Fruit fly (Drosophila melanogaster) whole organism, wandering third instar larva: ENCODE results near the gene nmo.

Experiments
- Abd-B ChIP-seq: fragments of >200 bp; optimal IDR thresholded peaks from 2 replicates; lab custom pipeline; 2017; ENCODE audit warnings: missing biosample characterization, missing genetic modification characterization
- CG32264 ChIP-seq: fragments of 200-800 bp; sonication (Bioruptor generic); optimal IDR thresholded peaks from 2 replicates; lab custom pipeline; 2016; ENCODE audit warnings: missing biosample characterization, missing genetic modification characterization
- CrebA ChIP-seq: fragments of 200-800 bp; sonication (Bioruptor generic); optimal IDR thresholded peaks from 2 replicates; lab custom pipeline; 2016; ENCODE audit warnings: missing biosample characterization, mild to moderate bottlenecking, missing genetic modification characterization, borderline replicate concordance
- Rel ChIP-seq, 2 experiments: fragments of 200-800 bp; sonication (Bioruptor generic) in 1 of 2; optimal IDR thresholded peaks; 2 replicates in 1 of 2; 3 replicates in 1 of 2; lab custom pipeline; 2016 to 2019; ENCODE audit warnings: mild to moderate bottlenecking in 2 of 2, missing biosample characterization in 2 of 2, missing genetic modification characterization in 2 of 2, moderate library complexity in 1 of 2
- Sp1 ChIP-seq: fragments of 200-800 bp; sonication (Bioruptor generic); optimal IDR thresholded peaks from 3 replicates; lab custom pipeline; 2019; ENCODE audit warnings: missing biosample characterization, mild to moderate bottlenecking, missing genetic modification characterization, moderate library complexity
- dl ChIP-seq, 2 experiments: fragments of 175-275, 200-275 bp in 1 of 2; fragments of 200-275 bp in 1 of 2; sonication (Bioruptor generic); optimal IDR thresholded peaks; lab custom pipeline; 2018; ENCODE audit warnings: mild to moderate bottlenecking in 2 of 2, missing biosample characterization in 2 of 2, missing genetic modification characterization in 2 of 2, moderate library complexity in 2 of 2; ENCODE audit not compliant: partially characterized antibody in 2 of 2, insufficient read depth in 1 of 2
- h ChIP-seq: fragments of 200-800 bp; sonication (Bioruptor generic); optimal IDR thresholded peaks from 3 replicates; lab custom pipeline; 2016; ENCODE audit warnings: missing biosample characterization, mild to moderate bottlenecking, missing genetic modification characterization
- lola ChIP-seq: fragments of >200 bp; optimal IDR thresholded peaks from 2 replicates; lab custom pipeline; 2017; ENCODE audit warnings: missing biosample characterization, missing genetic modification characterization
- rgr ChIP-seq: fragments of 200-800 bp; sonication (Bioruptor generic); optimal IDR thresholded peaks from 3 replicates; lab custom pipeline; 2016; ENCODE audit warnings: missing biosample characterization, mild to moderate bottlenecking, missing genetic modification characterization
- sage ChIP-seq: fragments of 200-800 bp; sonication (Bioruptor generic); optimal IDR thresholded peaks from 2 replicates; lab custom pipeline; 2016; ENCODE audit warnings: missing biosample characterization, mild to moderate bottlenecking, missing genetic modification characterization

DNA sequence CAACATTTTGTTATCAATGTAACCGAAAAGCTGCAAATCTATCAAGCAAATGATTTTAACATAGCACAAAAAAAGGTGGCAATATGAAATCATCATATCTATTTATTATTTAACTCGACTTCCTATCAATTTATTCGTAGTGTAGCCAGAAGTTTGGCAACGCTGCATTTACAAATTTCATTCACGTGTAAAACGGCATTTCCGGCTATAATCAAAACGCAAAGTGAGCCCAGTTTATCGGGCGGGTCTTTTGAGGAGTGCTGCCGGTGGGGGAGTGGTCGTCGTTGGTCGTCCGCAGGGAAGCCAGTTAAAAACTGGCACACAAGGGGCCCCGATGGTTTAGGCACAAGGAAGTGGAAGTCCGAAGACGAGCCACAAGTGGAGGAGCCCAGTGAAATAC lies 3.1 kb downstream of the nmo start:
- TF ChIP-seq Sp1 (GFP tag; lab: Kevin White, UChicago) (no peak), h (no peak), CG32264 (no peak), lola (GFP tag; lab: Kevin White, UChicago) (no peak), Abd-B (no peak), sage (no peak), Rel (GFP tag; optimal IDR thresholded peaks at IDR 0.05; lab: Kevin White, UChicago) (no peak), Rel (tag; optimal IDR thresholded peaks at IDR 0.05; lab: Kevin White, UChicago) (no peak), dl (GFP tag; optimal IDR thresholded peaks at IDR 0.05; lab: Kevin White, UChicago; ENCODE audit: insufficient read depth in 1 of 2, partially characterized antibody in 2 of 2) (no peak), rgr (GFP tag; lab: Kevin White, UChicago) (no peak), CrebA (GFP tag; lab: Kevin White, UChicago) (no peak)
